Fruit fly (Drosophila melanogaster) whole organism, prepupa: ENCODE results near the gene Syx5.
A peak's percentile ranks its signal among the peaks of the same experiment; 100 is the strongest.

ENCODE experiments used
- CG8319 ChIP-seq: fragments of 200-800 bp; sonication (Bioruptor generic); optimal IDR thresholded peaks from 3 replicates; lab custom pipeline; 2016; ENCODE audit warnings: missing biosample characterization, missing genetic modification characterization
- Sox102F ChIP-seq: fragments of 200-800 bp; sonication (Bioruptor generic); optimal IDR thresholded peaks from 2 replicates; lab custom pipeline; 2016; ENCODE audit warnings: missing biosample characterization, mild to moderate bottlenecking, missing genetic modification characterization
- Sox14 ChIP-seq: fragments of 200-800 bp; sonication (Bioruptor generic); optimal IDR thresholded peaks from 3 replicates; lab custom pipeline; 2016; ENCODE audit warnings: missing biosample characterization, missing genetic modification characterization
- lz ChIP-seq: fragments of 200-800 bp; sonication (Bioruptor generic); optimal IDR thresholded peaks from 3 replicates; lab custom pipeline; 2016; ENCODE audit warnings: missing biosample characterization, missing genetic modification characterization
- spab ChIP-seq: fragments of 200-800 bp; sonication (Bioruptor generic); optimal IDR thresholded peaks from 2 replicates; lab custom pipeline; 2017; ENCODE audit warnings: missing biosample characterization, mild to moderate bottlenecking, missing genetic modification characterization, missing genetic modification reagents

DNA sequence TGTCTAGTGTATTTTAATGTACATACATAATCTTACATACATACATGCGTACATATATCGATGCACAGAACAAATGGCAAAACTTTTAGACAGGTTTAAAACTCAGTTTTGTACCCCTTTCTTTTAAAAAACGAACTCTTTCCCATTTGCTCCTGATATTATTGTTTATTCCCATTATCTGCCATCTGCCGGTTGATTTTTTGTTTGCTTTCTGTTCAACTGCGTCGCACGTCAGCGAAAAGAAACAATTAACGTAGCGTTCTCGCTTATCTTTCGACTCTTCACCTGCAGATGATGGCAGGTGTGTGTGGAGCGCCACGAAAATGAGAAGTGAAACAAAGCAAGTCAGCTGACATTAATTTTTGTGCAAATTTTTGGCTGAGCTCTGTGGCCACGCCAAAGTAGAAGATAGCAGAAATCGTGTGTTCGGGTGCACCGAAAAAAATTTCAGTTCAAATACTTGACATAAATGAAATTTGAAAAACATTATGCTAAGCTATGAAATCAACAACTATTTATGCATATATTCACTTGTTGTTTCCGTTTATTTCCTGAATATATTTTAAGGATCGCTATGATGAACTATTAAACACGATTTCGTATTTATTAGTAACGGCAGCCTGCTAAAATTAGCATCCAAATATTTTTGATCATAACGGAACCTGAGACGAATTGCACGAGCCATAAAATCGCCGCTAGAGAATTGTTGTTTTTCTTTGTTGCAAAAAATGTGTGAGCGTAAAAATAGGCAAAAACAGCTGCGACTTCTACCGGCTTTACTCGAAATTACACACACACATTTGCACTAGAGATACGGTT lies 36.3 kb upstream of the Syx5 start:
- TF ChIP-seq spab (GFP tag; lab: Kevin White, UChicago) (no peak), Sox14 (no peak), Sox102F (GFP tag; lab: Kevin White, UChicago) (no peak), lz (peak; percentile 8), CG8319 (GFP tag; lab: Kevin White, UChicago) (no peak)
